Worm (Caenorhabditis elegans) whole organism, young adult: Measurements from ENCODE around the gene str-187.

Experiments
- B0336.3 ChIP-seq: fragments of 200-800 bp; sonication (Bioruptor generic); IDR thresholded peaks from 2 replicates; pipeline ENCODE4 v1.3.6; 2022; ENCODE audit warnings: missing genetic modification characterization, missing compliant biosample characterization
- F33H1.4 ChIP-seq: fragments of 200-800 bp; sonication (Bioruptor generic); IDR thresholded peaks from 2 replicates; pipeline ENCODE4 v1.3.6; 2022; ENCODE audit warnings: missing genetic modification reagents, missing genetic modification characterization, missing compliant biosample characterization
- aptf-2 ChIP-seq: fragments of 200-800 bp; sonication (Bioruptor generic); conservative IDR thresholded peaks from 2 replicates; pipeline ENCODE4 v1.3.6; 2022; ENCODE audit warnings: missing genetic modification reagents, missing genetic modification characterization, missing compliant biosample characterization
- cebp-2 ChIP-seq: fragments of 200-800 bp; sonication (Bioruptor generic); IDR thresholded peaks from 2 replicates; pipeline ENCODE4 v1.3.6; 2022; ENCODE audit warnings: missing genetic modification characterization, missing compliant biosample characterization
- him-1 ChIP-seq: sonication (generic microtip); optimal IDR thresholded peaks from 2 replicates; lab custom pipeline; 2016; ENCODE audit warnings: missing genotype, missing genetic modification reagents, missing genetic modification characterization, missing compliant biosample characterization
- lin-35 ChIP-seq, 3 experiments: fragments of 150-350 bp in 2 of 3; sonication (generic microtip) in 1 of 3; optimal IDR thresholded peaks; 2 replicates each; lab custom pipeline; 2014 to 2018; ENCODE audit warnings: missing biosample characterization in 3 of 3, missing genetic modification characterization in 3 of 3, missing genetic modification reagents in 3 of 3
- nfya-1 ChIP-seq: sonication (generic microtip); optimal IDR thresholded peaks from 2 replicates; lab custom pipeline; 2017; ENCODE audit warnings: antibody characterized with exemption, missing compliant biosample characterization, missing genetic modification characterization, borderline replicate concordance; ENCODE audit not compliant: insufficient read depth
- nhr-90 ChIP-seq: sonication (generic microtip); optimal IDR thresholded peaks from 2 replicates; lab custom pipeline; 2016; ENCODE audit warnings: missing genotype, mild to moderate bottlenecking, missing genetic modification characterization, missing compliant biosample characterization
- snpc-4 ChIP-seq, 5 experiments: fragments of 150-350 bp in 1 of 5; sonication (generic microtip) in 4 of 5; optimal IDR thresholded peaks; 2 replicates each; lab custom pipeline; 2014 to 2018; ENCODE audit warnings: missing genetic modification characterization in 5 of 5, missing biosample characterization in 3 of 5, antibody characterized with exemption in 2 of 5, mild to moderate bottlenecking in 2 of 5, missing compliant biosample characterization in 2 of 5, missing genotype in 2 of 5, moderate library complexity in 2 of 5, missing genetic modification reagents in 1 of 5
- somi-1 ChIP-seq: fragments of 200-800 bp; sonication (Bioruptor generic); optimal IDR thresholded peaks from 2 replicates; lab custom pipeline; 2018; ENCODE audit warnings: mild to moderate bottlenecking, missing genetic modification characterization, missing compliant biosample characterization
- unc-62 ChIP-seq: fragments of 150-350 bp; optimal IDR thresholded peaks from 2 replicates; lab custom pipeline; 2014; ENCODE audit warnings: missing biosample characterization, missing genetic modification reagents, missing genetic modification characterization
- ztf-26 ChIP-seq: sonication (generic microtip); optimal IDR thresholded peaks from 2 replicates; lab custom pipeline; 2017; ENCODE audit warnings: missing genetic modification characterization, missing compliant biosample characterization
- ztf-3 ChIP-seq: fragments of 200-800 bp; sonication (Bioruptor generic); optimal IDR thresholded peaks from 2 replicates; lab custom pipeline; 2018; ENCODE audit warnings: mild to moderate bottlenecking, missing genetic modification characterization, missing compliant biosample characterization

DNA sequence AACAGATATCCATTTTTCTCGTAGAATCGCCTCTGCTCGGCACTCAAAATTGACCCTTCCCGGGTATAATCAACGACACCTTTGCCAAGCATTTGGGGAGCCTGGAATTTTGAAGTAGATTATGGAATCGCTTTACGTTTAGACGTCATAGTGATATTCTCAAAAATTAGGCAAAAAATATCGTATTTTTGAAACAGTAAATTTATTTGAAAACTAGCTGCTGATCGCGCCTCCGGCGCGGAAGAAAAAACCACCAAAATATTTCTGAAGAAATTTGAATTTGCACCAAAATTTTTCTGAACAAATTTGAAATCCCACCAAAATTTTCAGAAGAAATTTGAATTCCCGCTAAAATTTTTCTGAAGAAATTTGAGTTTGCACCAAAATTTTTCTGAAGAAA lies 3.0 kb upstream of the str-187 start, which contains the start of gene ZK550.6:
- TF ChIP-seq snpc-4 (GFP tag; optimal IDR thresholded peaks at IDR 0.05; lab: Kevin White, UChicago) (no peak), snpc-4 (tag; optimal IDR thresholded peaks at IDR 0.05; lab: Kevin White, UChicago) (no peak), cebp-2 (no peak), nhr-90 (tag; lab: Kevin White, UChicago) (no peak), somi-1 (no peak), him-1 (tag; lab: Kevin White, UChicago) (no peak), F33H1.4 (no peak), aptf-2 (GFP tag; lab: Robert Waterston, UW) (no peak), ztf-3 (GFP tag; lab: Kevin White, UChicago) (no peak), lin-35 (GFP tag; optimal IDR thresholded peaks at IDR 0.05; lab: Kevin White, UChicago) (no peak), ztf-26 (tag; lab: Kevin White, UChicago) (no peak), B0336.3 (peak; percentile 41; the same call in 1 of the 2 replicates), unc-62 (GFP tag; lab: Kevin White, UChicago) (no peak), nfya-1 (tag; lab: Kevin White, UChicago) (no peak)
